Worm (Caenorhabditis elegans) whole organism, L2 larva: Measurements from ENCODE around the gene grwd-1.

Experiments
- aly-2 ChIP-seq: fragments of 150-350 bp; optimal IDR thresholded peaks from 2 replicates; lab custom pipeline; 2014; ENCODE audit warnings: missing biosample characterization, missing genetic modification characterization
- elt-1 ChIP-seq: fragments of 150-350 bp; optimal IDR thresholded peaks from 2 replicates; lab custom pipeline; 2014; ENCODE audit warnings: missing biosample characterization, missing genetic modification characterization
- fos-1 ChIP-seq: fragments of 150-350 bp; optimal IDR thresholded peaks from 2 replicates; lab custom pipeline; 2014; ENCODE audit warnings: missing biosample characterization, missing genetic modification characterization
- nhr-10 ChIP-seq: sonication (generic microtip); optimal IDR thresholded peaks from 2 replicates; lab custom pipeline; 2017; ENCODE audit warnings: missing biosample characterization, missing genetic modification characterization
- nhr-12 ChIP-seq: fragments of 150-350 bp; optimal IDR thresholded peaks from 2 replicates; lab custom pipeline; 2014; ENCODE audit warnings: missing biosample characterization, missing genetic modification characterization

DNA sequence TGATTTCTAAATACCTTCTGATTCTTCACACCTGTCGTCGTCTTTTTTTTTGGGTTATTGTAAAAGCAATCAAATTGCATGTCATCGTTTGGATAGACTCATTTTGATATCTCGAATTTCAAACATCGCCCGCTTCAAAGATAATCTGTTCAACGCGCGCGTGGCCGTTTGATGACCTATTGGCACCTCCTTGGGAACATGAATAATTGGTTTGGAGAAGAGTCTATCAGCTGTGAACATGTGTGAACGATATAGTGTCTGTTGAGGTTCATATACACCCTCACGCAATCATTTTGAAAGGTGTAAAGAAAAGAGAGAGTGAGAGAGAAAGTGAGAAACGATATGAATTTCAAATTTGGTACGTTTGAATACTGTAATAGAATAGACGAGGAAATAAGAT lies 32.7 kb upstream of the grwd-1 start:
- TF ChIP-seq aly-2 (tag; lab: Kevin White, UChicago) (no peak), elt-1 (tag; lab: Kevin White, UChicago) (no peak), fos-1 (tag; lab: Kevin White, UChicago) (no peak), nhr-10 (tag; lab: Kevin White, UChicago) (no peak), nhr-12 (no peak)
